Fruit fly (Drosophila melanogaster): Measurements from ENCODE around the gene Mettl3.

The Mettl3 gene

dm6 chr3R:24058041-24058440 lies 26.1 kb downstream of the Mettl3 start, which contains the start of gene SMC1 (continued):
- TF ChIP-seq nerfin-2 (GFP tag; IDR thresholded peaks at IDR 0.05; ENCODE audit: partially characterized antibody): peak; percentile 99
- peak; percentile 26 for TF ChIP-seq PHDP (tag; optimal IDR thresholded peaks at IDR 0.05)
- peak; percentile 20 for TF ChIP-seq CG4854 (GFP tag; optimal IDR thresholded peaks at IDR 0.05)
- no peak for TF ChIP-seq CG1529 (GFP tag; optimal IDR thresholded peaks at IDR 0.05)
- no peak for TF ChIP-seq gem (tag; optimal IDR thresholded peaks at IDR 0.05)
- TF ChIP-seq fd64A (GFP tag; optimal IDR thresholded peaks at IDR 0.05): no peak
- TF ChIP-seq gcm (GFP tag; optimal IDR thresholded peaks at IDR 0.05): no peak
- TF ChIP-seq CG34376 (GFP tag; optimal IDR thresholded peaks at IDR 0.05): peak; percentile 42
- peak; percentile 94 for TF ChIP-seq pzg (GFP tag; optimal IDR thresholded peaks at IDR 0.05)
- no peak for TF ChIP-seq CG3838 (GFP tag; optimal IDR thresholded peaks at IDR 0.05)
- TF ChIP-seq Sry-δ (GFP tag; optimal IDR thresholded peaks at IDR 0.05): peak; percentile 99
- TF ChIP-seq CG10321 (GFP tag; IDR thresholded peaks at IDR 0.05): no peak
- TF ChIP-seq CG8924 (tag; optimal IDR thresholded peaks at IDR 0.05): peak; percentile 55
- no peak for TF ChIP-seq Camta (GFP tag; optimal IDR thresholded peaks at IDR 0.05)
- TF ChIP-seq CG12769 (tag; optimal IDR thresholded peaks at IDR 0.05): peak; percentile 53
- TF ChIP-seq CG34422 (GFP tag; IDR thresholded peaks at IDR 0.05): no peak; the same call in 2 of the 3 replicates
- peak; percentile 54 for TF ChIP-seq CG30403 (GFP tag; optimal IDR thresholded peaks at IDR 0.05)
- TF ChIP-seq CG2120 (GFP tag; optimal IDR thresholded peaks at IDR 0.05): peak; percentile 52
- no peak for TF ChIP-seq CG11093 (GFP tag; IDR thresholded peaks at IDR 0.05)
- no peak for TF ChIP-seq CG18619 (GFP tag; optimal IDR thresholded peaks at IDR 0.05)
- TF ChIP-seq CG7372 (GFP tag; IDR thresholded peaks at IDR 0.05): peak; percentile 33; the same call in 1 of the 2 replicates
- TF ChIP-seq Lhr (GFP tag; optimal IDR thresholded peaks at IDR 0.05): peak; percentile 31
- TF ChIP-seq cato (GFP tag; optimal IDR thresholded peaks at IDR 0.05; ENCODE audit: borderline replicate concordance): no peak
- TF ChIP-seq bsh (GFP tag; optimal IDR thresholded peaks at IDR 0.05): no peak
- no peak; the same call in 2 of the 3 replicates for TF ChIP-seq jigr1 (GFP tag; IDR thresholded peaks at IDR 0.05)
- no peak for TF ChIP-seq CG10462 (GFP tag; optimal IDR thresholded peaks at IDR 0.05)
- TF ChIP-seq grn (GFP tag; optimal IDR thresholded peaks at IDR 0.05): no peak
- no peak for TF ChIP-seq CG15514 (GFP tag; optimal IDR thresholded peaks at IDR 0.05)
- no peak for TF ChIP-seq CG12104 (GFP tag; optimal IDR thresholded peaks at IDR 0.05)
- TF ChIP-seq CG15601 (tag; optimal IDR thresholded peaks at IDR 0.05): peak; percentile 14
- TF ChIP-seq bab2 (GFP tag; optimal IDR thresholded peaks at IDR 0.05): no peak
- TF ChIP-seq CG3065 (GFP tag; optimal IDR thresholded peaks at IDR 0.05): no peak
- TF ChIP-seq vfl (GFP tag; optimal IDR thresholded peaks at IDR 0.05): no peak
- TF ChIP-seq CG8359 (GFP tag; optimal IDR thresholded peaks at IDR 0.05; ENCODE audit: borderline replicate concordance): no peak
- no peak for TF ChIP-seq Oaz (GFP tag; IDR thresholded peaks at IDR 0.05)
- TF ChIP-seq sisA (GFP tag; IDR thresholded peaks at IDR 0.05): no peak
- no peak for TF ChIP-seq CG7357 (GFP tag; IDR thresholded peaks at IDR 0.05)
- peak; percentile 100 for TF ChIP-seq CG16813 (GFP tag; IDR thresholded peaks at IDR 0.05; ENCODE audit: partially characterized antibody)
- TF ChIP-seq sqz (GFP tag; optimal IDR thresholded peaks at IDR 0.05): peak; percentile 86
- TF ChIP-seq CG17568 (GFP tag; optimal IDR thresholded peaks at IDR 0.05): no peak
- TF ChIP-seq ken (GFP tag; IDR thresholded peaks at IDR 0.05): no peak
- no peak for TF ChIP-seq exex (tag; optimal IDR thresholded peaks at IDR 0.05)
- TF ChIP-seq Bdp1 (GFP tag; optimal IDR thresholded peaks at IDR 0.05): no peak
- peak; percentile 99 for TF ChIP-seq vnd (GFP tag; IDR thresholded peaks at IDR 0.05; ENCODE audit: partially characterized antibody)
- no peak for TF ChIP-seq CG31388 (GFP tag; optimal IDR thresholded peaks at IDR 0.05)
- TF ChIP-seq Side (GFP tag; optimal IDR thresholded peaks at IDR 0.05): no peak
- no peak for TF ChIP-seq H2.0 (GFP tag; IDR thresholded peaks at IDR 0.05)
- no peak for TF ChIP-seq CG10654 (GFP tag; optimal IDR thresholded peaks at IDR 0.05)
- TF ChIP-seq shn (GFP tag; optimal IDR thresholded peaks at IDR 0.05): peak; percentile 35
- no peak for TF ChIP-seq CG31224 (GFP tag; IDR thresholded peaks at IDR 0.05)
- TF ChIP-seq CG3281 (GFP tag; optimal IDR thresholded peaks at IDR 0.05): no peak

Measured in whole organism, embryonic.